Worm (Caenorhabditis elegans): ENCODE measurements around the gene cyp-13A12.

ce11 chrIII:13061734-13062133 lies 37.4 kb downstream of the cyp-13A12 start:
- TF ChIP-seq C17E4.6 (GFP tag; IDR thresholded peaks at IDR 0.05) (no peak), pbrm-1 (GFP tag; IDR thresholded peaks at IDR 0.05) (no peak), ceh-79 (tag; optimal IDR thresholded peaks at IDR 0.05) (no peak), bed-1 (GFP tag; IDR thresholded peaks at IDR 0.05) (no peak), F49E8.2 (tag; optimal IDR thresholded peaks at IDR 0.05; ENCODE audit: insufficient read depth) (no peak), ccch-3 (GFP tag; optimal IDR thresholded peaks at IDR 0.05) (no peak), lin-35 (GFP tag; optimal IDR thresholded peaks at IDR 0.05) (no peak), chd-7 (tag; optimal IDR thresholded peaks at IDR 0.05) (no peak)
